Worm (Caenorhabditis elegans): ENCODE data around the gene Y54G2A.77.

Y54G2A.77 gene

ce11 chrIV:2747385-2748007 is 15.0 kb upstream of the Y54G2A.77 start:
- TF ChIP-seq mdl-1 (tag; optimal IDR thresholded peaks at IDR 0.05) (no peak), rnt-1 (tag; optimal IDR thresholded peaks at IDR 0.05) (no peak), ceh-90 (tag; optimal IDR thresholded peaks at IDR 0.05) (no peak), unc-30 (tag; optimal IDR thresholded peaks at IDR 0.05) (no peak), ceh-63 (GFP tag; optimal IDR thresholded peaks at IDR 0.05) (no peak), hlh-17 (GFP tag; optimal IDR thresholded peaks at IDR 0.05; ENCODE audit: borderline replicate concordance) (no peak), sptf-1 (tag; optimal IDR thresholded peaks at IDR 0.05) (no peak), fkh-8 (tag; optimal IDR thresholded peaks at IDR 0.05) (peak; percentile 11), nhr-77 (tag; optimal IDR thresholded peaks at IDR 0.05) (no peak), ztf-11 (tag; optimal IDR thresholded peaks at IDR 0.05) (no peak), alr-1 (tag; optimal IDR thresholded peaks at IDR 0.05; ENCODE audit: borderline replicate concordance) (no peak), elt-3 (tag; optimal IDR thresholded peaks at IDR 0.05) (no peak), xbp-1 (tag; optimal IDR thresholded peaks at IDR 0.05) (peak; percentile 20), lin-14 (GFP tag; optimal IDR thresholded peaks at IDR 0.05) (peak; percentile 69), mab-9 (GFP tag; IDR thresholded peaks at IDR 0.05) (no peak), nhr-20 (tag; optimal IDR thresholded peaks at IDR 0.05) (no peak), vab-15 (tag; optimal IDR thresholded peaks at IDR 0.05) (no peak), nhr-11 (tag; optimal IDR thresholded peaks at IDR 0.05) (no peak), egl-27 (tag; optimal IDR thresholded peaks at IDR 0.05) (no peak)

- TF ChIP-seq fkh-8 (tag; optimal IDR thresholded peaks at IDR 0.05): no peak
- TF ChIP-seq hlh-17 (GFP tag; optimal IDR thresholded peaks at IDR 0.05; ENCODE audit: borderline replicate concordance): no peak
- TF ChIP-seq efl-3 (GFP tag; optimal IDR thresholded peaks at IDR 0.05): no peak
- no peak for TF ChIP-seq unc-98 (GFP tag; IDR thresholded peaks at IDR 0.05)
- no peak for TF ChIP-seq Y116A8C.19 (tag; optimal IDR thresholded peaks at IDR 0.05; ENCODE audit: borderline replicate concordance)
- TF ChIP-seq tbx-2 (tag; optimal IDR thresholded peaks at IDR 0.05): no peak
- TF ChIP-seq nhr-85 (tag): peak; percentile 32
- TF ChIP-seq ceh-8 (GFP tag; optimal IDR thresholded peaks at IDR 0.05): no peak
- TF ChIP-seq lin-35 (GFP tag; optimal IDR thresholded peaks at IDR 0.05): peak in 1 of 2 experiments; percentile 10
Measured at ce11 chrIV:2748863-2749451, 13.5 kb upstream of the Y54G2A.77 start.

DNA sequence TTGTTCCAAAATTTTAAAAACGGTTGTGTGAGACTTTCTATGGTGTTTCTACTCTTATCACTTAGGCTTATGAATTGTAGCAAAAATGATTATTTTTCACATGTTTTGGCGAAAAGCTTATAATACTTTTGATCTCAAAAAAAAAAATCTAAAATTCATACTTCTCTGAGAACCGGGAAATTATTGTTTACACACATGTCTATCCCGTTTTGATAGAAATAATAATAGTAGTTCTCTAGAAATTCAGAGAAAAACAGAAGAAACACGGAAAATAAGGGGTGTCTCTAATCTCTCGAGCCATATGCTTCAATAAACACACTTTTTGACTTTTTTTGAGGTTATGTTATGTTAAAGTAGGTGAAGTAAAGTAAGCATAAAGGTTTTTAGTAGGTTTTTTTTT is 11.9 kb upstream of the Y54G2A.77 start:
- TF ChIP-seq ama-1 (optimal IDR thresholded peaks at IDR 0.05) (no peak), nhr-71 (tag; optimal IDR thresholded peaks at IDR 0.05) (peak; percentile 21), fkh-8 (tag; optimal IDR thresholded peaks at IDR 0.05) (peak; percentile 50)

ce11 chrIV:2751568-2751967 is 10.9 kb upstream of the Y54G2A.77 start, which contains the start of gene Y54G2A.41:
Y54G2A.41 (plus strand) TSS chrIV:2751868.
- TF ChIP-seq swsn-7 (tag; optimal IDR thresholded peaks at IDR 0.05): no peak
- no peak for TF ChIP-seq efl-1 (optimal IDR thresholded peaks at IDR 0.05)
- TF ChIP-seq efl-1 (GFP tag; optimal IDR thresholded peaks at IDR 0.05 in 1 of 2): peak in 1 of 2 experiments; percentile 78

DNA sequence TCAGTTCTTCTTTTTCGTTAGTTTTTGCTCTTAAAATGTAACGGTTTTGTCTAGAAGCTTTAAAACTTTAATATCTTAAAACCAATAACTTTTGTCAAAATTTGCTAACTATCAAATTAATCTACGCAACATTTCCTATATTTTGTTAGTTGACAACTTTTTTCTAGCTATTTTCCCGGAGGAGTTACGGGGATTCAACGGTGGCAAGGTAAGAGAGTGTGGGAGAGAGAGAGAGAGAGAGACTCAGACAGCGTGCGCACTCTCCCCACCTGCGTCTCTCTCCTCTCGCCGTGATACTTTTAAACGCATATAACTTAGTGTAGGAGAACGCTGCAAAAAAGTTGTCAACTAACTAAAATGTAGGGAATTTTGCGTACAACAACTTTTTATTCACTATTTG is 8.9 kb upstream of the Y54G2A.77 start:
- TF ChIP-seq mdl-1 (tag; optimal IDR thresholded peaks at IDR 0.05) (no peak), elt-3 (tag; optimal IDR thresholded peaks at IDR 0.05) (no peak), fkh-8 (tag; optimal IDR thresholded peaks at IDR 0.05) (no peak), efl-1 (optimal IDR thresholded peaks at IDR 0.05) (no peak), efl-1 (GFP tag; optimal IDR thresholded peaks at IDR 0.05 in 1 of 2) (peak in 1 of 2 experiments; percentile 91)

- no peak for TF ChIP-seq nhr-90 (tag; optimal IDR thresholded peaks at IDR 0.05; ENCODE audit: poor library complexity)
- TF ChIP-seq tlp-1 (tag; optimal IDR thresholded peaks at IDR 0.05): no peak
- no peak for TF ChIP-seq ztf-11 (tag; optimal IDR thresholded peaks at IDR 0.05)
- no peak for TF ChIP-seq nhr-71 (tag; optimal IDR thresholded peaks at IDR 0.05)
- TF ChIP-seq fkh-4 (tag; optimal IDR thresholded peaks at IDR 0.05; ENCODE audit: borderline replicate concordance): no peak
- no peak for TF ChIP-seq mdl-1 (tag; optimal IDR thresholded peaks at IDR 0.05)
- TF ChIP-seq sptf-1 (tag; optimal IDR thresholded peaks at IDR 0.05): no peak
- TF ChIP-seq nhr-20 (tag; optimal IDR thresholded peaks at IDR 0.05): no peak
- TF ChIP-seq nhr-11 (tag; optimal IDR thresholded peaks at IDR 0.05): no peak
- no peak for TF ChIP-seq lin-35 (GFP tag; optimal IDR thresholded peaks at IDR 0.05)
- TF ChIP-seq fkh-10 (GFP tag; optimal IDR thresholded peaks at IDR 0.05): no peak
- TF ChIP-seq pax-3 (tag; optimal IDR thresholded peaks at IDR 0.05): no peak
- no peak for TF ChIP-seq ets-5 (GFP tag; IDR thresholded peaks at IDR 0.05)
- TF ChIP-seq elt-3 (tag; optimal IDR thresholded peaks at IDR 0.05): no peak
- no peak for TF ChIP-seq vab-15 (tag; optimal IDR thresholded peaks at IDR 0.05)
- TF ChIP-seq nhr-85 (tag): no peak
Measured at ce11 chrIV:2758079-2758478, 4.4 kb upstream of the Y54G2A.77 start.

Data from whole organism, L1 larva.